Worm (Caenorhabditis elegans) whole organism, L1 larva: Measurements from ENCODE around the gene T22B7.3.
A peak's percentile ranks its signal among the peaks of the same experiment; 100 is the strongest.

Experiments
- C04F5.9 ChIP-seq: sonication (generic microtip); optimal IDR thresholded peaks from 2 replicates; lab custom pipeline; 2016; ENCODE audit warnings: missing genetic modification characterization, missing compliant biosample characterization
- C16A3.4 ChIP-seq: fragments of 150-350 bp; optimal IDR thresholded peaks from 2 replicates; lab custom pipeline; 2014; ENCODE audit warnings: missing biosample characterization, missing genetic modification characterization
- F16B12.6 ChIP-seq: fragments of 150-350 bp; optimal IDR thresholded peaks from 2 replicates; lab custom pipeline; 2014; ENCODE audit warnings: missing biosample characterization, missing genetic modification characterization
- blmp-1 ChIP-seq: fragments of 150-350 bp; optimal IDR thresholded peaks from 2 replicates; lab custom pipeline; 2014; ENCODE audit warnings: missing biosample characterization, missing genetic modification characterization
- ceh-8 ChIP-seq: fragments of 200-800 bp; sonication (Bioruptor generic); optimal IDR thresholded peaks from 2 replicates; lab custom pipeline; 2018; ENCODE audit warnings: mild to moderate bottlenecking, missing genetic modification characterization, moderate library complexity, missing compliant biosample characterization
- ces-1 ChIP-seq: fragments of 150-350 bp; optimal IDR thresholded peaks from 2 replicates; lab custom pipeline; 2014; ENCODE audit warnings: missing biosample characterization, missing genetic modification reagents, missing genetic modification characterization
- dpl-1 ChIP-seq, 3 experiments: fragments of 150-350 bp in 2 of 3; sonication (generic microtip) in 1 of 3; optimal IDR thresholded peaks; 2 replicates each; lab custom pipeline; 2014 to 2017; ENCODE audit warnings: missing biosample characterization in 3 of 3, missing genetic modification characterization in 3 of 3, missing genetic modification reagents in 3 of 3
- elt-2 ChIP-seq: sonication (generic microtip); optimal IDR thresholded peaks from 2 replicates; lab custom pipeline; 2016; ENCODE audit warnings: missing genetic modification characterization, mild to moderate bottlenecking, inconsistent platforms, missing compliant biosample characterization, missing genetic modification reagents
- elt-3 ChIP-seq, 6 experiments: fragments of 150-350 bp in 1 of 6; sonication (generic microtip); optimal IDR thresholded peaks; 2 replicates each; lab custom pipeline; 2017 to 2018; ENCODE audit warnings: missing biosample characterization in 6 of 6, missing genetic modification characterization in 6 of 6, inconsistent platforms in 1 of 6
- grh-1 ChIP-seq: fragments of 200-800 bp; sonication (Bioruptor generic); IDR thresholded peaks from 2 replicates; pipeline ENCODE4 v1.3.6; 2022; ENCODE audit warnings: missing genetic modification reagents, missing genetic modification characterization, missing compliant biosample characterization
- hlh-4 ChIP-seq: sonication (generic microtip); optimal IDR thresholded peaks from 2 replicates; lab custom pipeline; 2016; ENCODE audit warnings: mild to moderate bottlenecking, missing genetic modification characterization, missing compliant biosample characterization
- isw-1 ChIP-seq: fragments of 200-800 bp; sonication (Bioruptor generic); IDR thresholded peaks from 2 replicates; pipeline ENCODE4 v1.3.6; 2022; ENCODE audit warnings: missing genetic modification characterization, missing compliant biosample characterization
- lin-14 ChIP-seq: fragments of 200-800 bp; sonication (Bioruptor generic); optimal IDR thresholded peaks from 2 replicates; lab custom pipeline; 2018; ENCODE audit warnings: mild to moderate bottlenecking, missing genetic modification characterization, moderate library complexity, missing compliant biosample characterization
- lin-35 ChIP-seq, 2 experiments: fragments of 150-350 bp; optimal IDR thresholded peaks; 2 replicates each; lab custom pipeline; 2014; ENCODE audit warnings: missing biosample characterization in 2 of 2, missing genetic modification characterization in 2 of 2, missing genetic modification reagents in 2 of 2
- lsy-2 ChIP-seq, 2 experiments: fragments of 150-350 bp; optimal IDR thresholded peaks; 2 replicates each; lab custom pipeline; 2014; ENCODE audit warnings: missing biosample characterization in 2 of 2, missing genetic modification characterization in 2 of 2
- mdl-1 ChIP-seq, 2 experiments: fragments of 150-350 bp; optimal IDR thresholded peaks; 2 replicates each; lab custom pipeline; 2014 to 2017; ENCODE audit warnings: missing biosample characterization in 2 of 2, missing genetic modification characterization in 2 of 2, inconsistent platforms in 1 of 2
- mef-2 ChIP-seq: fragments of 150-350 bp; optimal IDR thresholded peaks from 2 replicates; lab custom pipeline; 2014; ENCODE audit warnings: missing biosample characterization, missing genetic modification characterization
- mep-1 ChIP-seq: fragments of 150-350 bp; optimal IDR thresholded peaks from 2 replicates; lab custom pipeline; 2014; ENCODE audit warnings: missing biosample characterization, missing genetic modification characterization
- nhr-12 ChIP-seq: sonication (generic microtip); optimal IDR thresholded peaks from 2 replicates; lab custom pipeline; 2017; ENCODE audit warnings: missing biosample characterization, missing genetic modification characterization
- nhr-20 ChIP-seq: sonication (generic microtip); optimal IDR thresholded peaks from 2 replicates; lab custom pipeline; 2016; ENCODE audit warnings: mild to moderate bottlenecking, missing genetic modification characterization, missing compliant biosample characterization
- nhr-237 ChIP-seq: fragments of 150-350 bp; optimal IDR thresholded peaks from 2 replicates; lab custom pipeline; 2014; ENCODE audit warnings: missing biosample characterization, missing genetic modification characterization
- nhr-47 ChIP-seq: sonication (generic microtip); optimal IDR thresholded peaks from 2 replicates; lab custom pipeline; 2016; ENCODE audit warnings: mild to moderate bottlenecking, missing genetic modification characterization, moderate library complexity, missing compliant biosample characterization
- nhr-71 ChIP-seq: sonication (generic microtip); optimal IDR thresholded peaks from 2 replicates; lab custom pipeline; 2016; ENCODE audit warnings: mild to moderate bottlenecking, missing genetic modification characterization, moderate library complexity, missing compliant biosample characterization
- nhr-77 ChIP-seq: fragments of 150-350 bp; optimal IDR thresholded peaks from 2 replicates; lab custom pipeline; 2014; ENCODE audit warnings: missing biosample characterization, missing genetic modification characterization
- nhr-85 ChIP-seq: sonication (generic microtip); peaks from one replicate; lab custom pipeline; 2016; ENCODE audit warnings: missing genetic modification characterization, inconsistent platforms, missing compliant biosample characterization
- nhr-90 ChIP-seq: sonication (generic microtip); optimal IDR thresholded peaks from 2 replicates; lab custom pipeline; 2016; ENCODE audit warnings: mild to moderate bottlenecking, missing genetic modification characterization, missing compliant biosample characterization; ENCODE audit not compliant: poor library complexity
- pax-3 ChIP-seq: fragments of 200-800 bp; sonication (Bioruptor generic); optimal IDR thresholded peaks from 2 replicates; lab custom pipeline; 2018; ENCODE audit warnings: mild to moderate bottlenecking, missing genetic modification characterization, moderate library complexity, missing compliant biosample characterization
- rnt-1 ChIP-seq: sonication (generic microtip); optimal IDR thresholded peaks from 2 replicates; lab custom pipeline; 2016; ENCODE audit warnings: mild to moderate bottlenecking, missing genetic modification characterization, moderate library complexity, missing compliant biosample characterization
- snu-23 ChIP-seq: sonication (generic microtip); optimal IDR thresholded peaks from 2 replicates; lab custom pipeline; 2016; ENCODE audit warnings: missing genetic modification characterization, missing compliant biosample characterization
- sup-37 ChIP-seq: fragments of 200-800 bp; sonication (Bioruptor generic); optimal IDR thresholded peaks from 2 replicates; lab custom pipeline; 2018; ENCODE audit warnings: mild to moderate bottlenecking, missing genetic modification characterization, missing compliant biosample characterization
- tlp-1 ChIP-seq: fragments of 150-350 bp; optimal IDR thresholded peaks from 2 replicates; lab custom pipeline; 2014; ENCODE audit warnings: missing biosample characterization, missing genetic modification characterization
- xbp-1 ChIP-seq: sonication (generic microtip); optimal IDR thresholded peaks from 2 replicates; lab custom pipeline; 2016; ENCODE audit warnings: missing genetic modification characterization, missing compliant biosample characterization
- ztf-11 ChIP-seq, 2 experiments: sonication (generic microtip); optimal IDR thresholded peaks; 2 replicates each; lab custom pipeline; 2016 to 2017; ENCODE audit warnings: missing genetic modification characterization in 2 of 2, missing biosample characterization in 1 of 2, missing compliant biosample characterization in 1 of 2

The T22B7.3 gene

ce11 chrX:5628432-5628977, 18.7 kb upstream of the T22B7.3 start (continued):
- TF ChIP-seq mdl-1 (tag; optimal IDR thresholded peaks at IDR 0.05; lab: Kevin White, UChicago): peak in 1 of 2 experiments; percentile 61
- no peak for TF ChIP-seq C16A3.4 (tag; lab: Kevin White, UChicago)

ce11 chrX:5629941-5630340, 17.2 kb upstream of the T22B7.3 start, which contains the start of gene argn-1:
argn-1 (plus strand) TSS chrX:5630023.
- no peak for TF ChIP-seq isw-1
- no peak for TF ChIP-seq ztf-11 (tag; optimal IDR thresholded peaks at IDR 0.05; lab: Kevin White, UChicago)
- no peak for TF ChIP-seq mef-2 (tag; lab: Kevin White, UChicago)
- TF ChIP-seq mdl-1 (tag; optimal IDR thresholded peaks at IDR 0.05; lab: Kevin White, UChicago): peak in 1 of 2 experiments; percentile 52
- TF ChIP-seq nhr-85 (tag; lab: Kevin White, UChicago): peak; percentile 72
- peak; percentile 48 for TF ChIP-seq nhr-71 (tag; lab: Kevin White, UChicago)
- TF ChIP-seq hlh-4 (tag; lab: Kevin White, UChicago): no peak
- peak; percentile 58 for TF ChIP-seq blmp-1
- peak; percentile 22 for TF ChIP-seq lin-14
- TF ChIP-seq rnt-1 (tag; lab: Kevin White, UChicago): no peak
- TF ChIP-seq lin-35 (GFP tag; optimal IDR thresholded peaks at IDR 0.05; lab: Kevin White, UChicago): peak in 1 of 2 experiments; percentile 38
- TF ChIP-seq dpl-1 (GFP tag; optimal IDR thresholded peaks at IDR 0.05; lab: Kevin White, UChicago): no peak
- peak; percentile 50 for TF ChIP-seq nhr-20
- no peak for TF ChIP-seq ces-1 (GFP tag; lab: Kevin White, UChicago)
- peak in 1 of 6 experiments; percentile 42 for TF ChIP-seq elt-3 (tag; optimal IDR thresholded peaks at IDR 0.05; lab: Kevin White, UChicago)
- peak; percentile 36; the same call in 1 of the 2 replicates for TF ChIP-seq grh-1 (GFP tag; lab: Robert Waterston, UW)
- TF ChIP-seq ceh-8 (GFP tag; lab: Kevin White, UChicago): no peak
- peak; percentile 20 for TF ChIP-seq snu-23 (GFP tag; lab: Kevin White, UChicago)
- peak; percentile 52 for TF ChIP-seq nhr-90 (tag; lab: Kevin White, UChicago)
- TF ChIP-seq tlp-1 (tag; lab: Kevin White, UChicago): no peak

- peak; percentile 28 for TF ChIP-seq nhr-90 (tag; lab: Kevin White, UChicago)
- no peak for TF ChIP-seq nhr-12
- TF ChIP-seq elt-3 (tag; optimal IDR thresholded peaks at IDR 0.05; lab: Kevin White, UChicago): peak in 3 of 6 experiments; percentile 0 to 41 (median 35)
- no peak for TF ChIP-seq nhr-77
- peak; percentile 15 for TF ChIP-seq nhr-71 (tag; lab: Kevin White, UChicago)
- TF ChIP-seq nhr-237 (tag; lab: Kevin White, UChicago): no peak
- no peak for TF ChIP-seq pax-3
- TF ChIP-seq blmp-1: peak; percentile 14
- no peak for TF ChIP-seq sup-37 (GFP tag; lab: Kevin White, UChicago)
- peak; percentile 71 for TF ChIP-seq nhr-85 (tag; lab: Kevin White, UChicago)
- peak in 1 of 2 experiments; percentile 12 for TF ChIP-seq lsy-2 (tag; optimal IDR thresholded peaks at IDR 0.05; lab: Kevin White, UChicago)
- TF ChIP-seq lin-35 (GFP tag; optimal IDR thresholded peaks at IDR 0.05; lab: Kevin White, UChicago): peak in 1 of 2 experiments; percentile 10
- no peak for TF ChIP-seq mep-1
- TF ChIP-seq lin-14: peak; percentile 17
- TF ChIP-seq F16B12.6: no peak
- TF ChIP-seq, all 84 proteins: peak for 8
Observed at ce11 chrX:5631008-5631407, 16.2 kb upstream of the T22B7.3 start.

- TF ChIP-seq elt-2: peak; percentile 6
- TF ChIP-seq mef-2 (tag; lab: Kevin White, UChicago): no peak
- TF ChIP-seq, all 84 proteins: peak for 1
Observed at ce11 chrX:5631626-5632025, 15.5 kb upstream of the T22B7.3 start, which contains the start of gene T22B7.8. T22B7.8 (plus strand) TSS chrX:5631926.

ce11 chrX:5639562-5639961, 7.6 kb upstream of the T22B7.3 start:
- TF ChIP-seq ztf-11 (tag; optimal IDR thresholded peaks at IDR 0.05; lab: Kevin White, UChicago): no peak
- TF ChIP-seq C16A3.4 (tag; lab: Kevin White, UChicago): no peak
- no peak for TF ChIP-seq mep-1
- no peak for TF ChIP-seq xbp-1 (tag; lab: Kevin White, UChicago)
- no peak for TF ChIP-seq nhr-12
- TF ChIP-seq ces-1 (GFP tag; lab: Kevin White, UChicago): no peak
- no peak for TF ChIP-seq blmp-1
- TF ChIP-seq C04F5.9: no peak
- no peak for TF ChIP-seq nhr-47 (tag; lab: Kevin White, UChicago)
